Fruit fly (Drosophila melanogaster) whole organism, embryonic: ENCODE results near the gene CG15282.

ENCODE experiments used
- Atf3 ChIP-seq: fragments of 200-800 bp; sonication (Bioruptor generic); optimal IDR thresholded peaks from 3 replicates; lab custom pipeline; 2016; ENCODE audit warnings: missing biosample characterization, missing genetic modification characterization
- Awh ChIP-seq: fragments of 200-800 bp; sonication (Bioruptor generic); IDR thresholded peaks from 2 replicates; pipeline ENCODE4, ENCODE4 v1.3.6; 2022; ENCODE audit warnings: missing biosample characterization, missing genetic modification characterization
- BEAF-32 ChIP-seq: fragments of 200-800 bp; sonication (Bioruptor generic); optimal IDR thresholded peaks from 3 replicates; lab custom pipeline; 2017; ENCODE audit warnings: missing biosample characterization, missing genetic modification characterization, mild to moderate bottlenecking, moderate library complexity, missing genetic modification reagents
- Bgb ChIP-seq: fragments of 200-800 bp; sonication (Bioruptor generic); IDR thresholded peaks from 2 replicates; pipeline ENCODE4 v1.3.6; 2022; ENCODE audit warnings: missing biosample characterization, missing genetic modification characterization; ENCODE audit not compliant: partially characterized antibody
- CG10654 ChIP-seq: fragments of 200-800 bp; sonication (Bioruptor generic); optimal IDR thresholded peaks from 2 replicates; lab custom pipeline; 2016; ENCODE audit warnings: missing biosample characterization, missing genetic modification characterization
- CG11456 ChIP-seq: fragments of 200-800 bp; sonication (Bioruptor generic); IDR thresholded peaks from 3 replicates; pipeline ENCODE4 v1.3.6; 2022; ENCODE audit warnings: missing biosample characterization, missing genetic modification characterization
- CG12155 ChIP-seq: fragments of 200-800 bp; sonication (Bioruptor generic); optimal IDR thresholded peaks from 3 replicates; lab custom pipeline; 2016; ENCODE audit warnings: missing biosample characterization, missing genetic modification characterization
- CG12942 ChIP-seq: fragments of 200-800 bp; sonication (Bioruptor generic); optimal IDR thresholded peaks from 3 replicates; lab custom pipeline; 2016; ENCODE audit warnings: missing biosample characterization, missing genetic modification characterization
- CG13424 ChIP-seq: fragments of 200-800 bp; sonication (Bioruptor generic); optimal IDR thresholded peaks from 2 replicates; lab custom pipeline; 2019; ENCODE audit warnings: missing biosample characterization, mild to moderate bottlenecking, missing genetic modification characterization, moderate library complexity
- CG13775 ChIP-seq: fragments of 200-800 bp; sonication (Bioruptor generic); optimal IDR thresholded peaks from 3 replicates; lab custom pipeline; 2017; ENCODE audit warnings: missing biosample characterization, mild to moderate bottlenecking, missing genetic modification characterization
- CG14050 ChIP-seq: fragments of 200-800 bp; sonication (Bioruptor generic); IDR thresholded peaks from 3 replicates; pipeline ENCODE4 v1.3.6; 2022; ENCODE audit warnings: missing biosample characterization, missing genetic modification characterization
- CG15479 ChIP-seq: fragments of 200-800 bp; sonication (Bioruptor generic); optimal IDR thresholded peaks from 3 replicates; lab custom pipeline; 2019; ENCODE audit warnings: missing biosample characterization, mild to moderate bottlenecking, missing genetic modification characterization, moderate library complexity
- CG17829 ChIP-seq: fragments of 200-800 bp; optimal IDR thresholded peaks from 2 replicates; lab custom pipeline; 2019; ENCODE audit warnings: missing biosample characterization, mild to moderate bottlenecking, missing genetic modification characterization, moderate library complexity
- CG30403 ChIP-seq: fragments of 200-800 bp; sonication (Bioruptor generic); optimal IDR thresholded peaks from 3 replicates; lab custom pipeline; 2016; ENCODE audit warnings: missing biosample characterization, missing genetic modification characterization
- CG31388 ChIP-seq: fragments of 200-800 bp; sonication (Bioruptor generic); optimal IDR thresholded peaks from 2 replicates; lab custom pipeline; 2016; ENCODE audit warnings: missing biosample characterization, missing genetic modification characterization
- CG3407 ChIP-seq: fragments of 200-800 bp; sonication (Bioruptor generic); optimal IDR thresholded peaks from 2 replicates; lab custom pipeline; 2018; ENCODE audit warnings: missing biosample characterization, mild to moderate bottlenecking, missing genetic modification characterization
- CG3847 ChIP-seq: fragments of 200-800 bp; sonication (Bioruptor generic); IDR thresholded peaks from 2 replicates; pipeline ENCODE4 v1.3.6; 2022; ENCODE audit warnings: missing biosample characterization, missing genetic modification characterization
- CG6654 ChIP-seq: fragments of 200-800 bp; sonication (Bioruptor generic); optimal IDR thresholded peaks from 2 replicates; lab custom pipeline; 2017; ENCODE audit warnings: missing biosample characterization, mild to moderate bottlenecking, missing genetic modification characterization
- CG6683 ChIP-seq: fragments of 200-800 bp; sonication (Bioruptor generic); optimal IDR thresholded peaks from 2 replicates; lab custom pipeline; 2017; ENCODE audit warnings: missing biosample characterization, mild to moderate bottlenecking, missing genetic modification characterization, missing genetic modification reagents
- CG7839 ChIP-seq: fragments of 200-800 bp; sonication (Bioruptor generic); optimal IDR thresholded peaks from 3 replicates; lab custom pipeline; 2018; ENCODE audit warnings: missing biosample characterization, mild to moderate bottlenecking, missing genetic modification characterization, moderate library complexity
- CG8290 ChIP-seq, 3 experiments: fragments of 200-800 bp; sonication (Bioruptor generic); optimal IDR thresholded peaks; 2 replicates each; lab custom pipeline; 2016 to 2019; ENCODE audit warnings: missing biosample characterization in 3 of 3, missing genetic modification characterization in 3 of 3, mild to moderate bottlenecking in 2 of 3, moderate library complexity in 1 of 3
- CG8924 ChIP-seq: fragments of 200-800 bp; optimal IDR thresholded peaks from 3 replicates; lab custom pipeline; 2019; ENCODE audit warnings: missing biosample characterization, mild to moderate bottlenecking, missing genetic modification characterization, moderate library complexity
- Dref ChIP-seq: fragments of 200-800 bp; sonication (Bioruptor generic); IDR thresholded peaks from 2 replicates; pipeline ENCODE4 v1.3.6; 2022; ENCODE audit warnings: missing biosample characterization, missing genetic modification characterization
- E2f2 ChIP-seq: fragments of 200-800 bp; sonication (Bioruptor generic); IDR thresholded peaks from 2 replicates; pipeline ENCODE4 v1.3.6; 2022; ENCODE audit warnings: missing biosample characterization, missing genetic modification characterization
- Gsc ChIP-seq: fragments of 200-800 bp; sonication (Bioruptor generic); IDR thresholded peaks from 2 replicates; pipeline ENCODE4 v1.3.6; 2022; ENCODE audit warnings: missing biosample characterization, missing genetic modification characterization
- Hr39 ChIP-seq: fragments of >200 bp; optimal IDR thresholded peaks from 2 replicates; lab custom pipeline; 2017
- Hr51 ChIP-seq, 2 experiments: fragments of 200-800 bp; sonication (Bioruptor generic); optimal IDR thresholded peaks; 2 replicates in 1 of 2; 3 replicates in 1 of 2; lab custom pipeline; 2016 to 2018; ENCODE audit warnings: missing biosample characterization in 2 of 2, missing genetic modification characterization in 2 of 2, mild to moderate bottlenecking in 1 of 2, moderate library complexity in 1 of 2
- Myb ChIP-seq: fragments of 200-800 bp; sonication (Bioruptor generic); optimal IDR thresholded peaks from 2 replicates; lab custom pipeline; 2016; ENCODE audit warnings: missing biosample characterization, missing genetic modification characterization
- NC2α ChIP-seq: fragments of 200-800 bp; sonication (Bioruptor generic); optimal IDR thresholded peaks from 2 replicates; lab custom pipeline; 2016; ENCODE audit warnings: missing biosample characterization, missing genetic modification characterization
- NFAT ChIP-seq: fragments of 200-800 bp; sonication (Bioruptor generic); IDR thresholded peaks from 2 replicates; pipeline ENCODE4 v1.3.6; 2022; ENCODE audit warnings: missing biosample characterization, missing genetic modification characterization
- YL-1 ChIP-seq: fragments of 200-800 bp; sonication (Bioruptor generic); optimal IDR thresholded peaks from 3 replicates; lab custom pipeline; 2017; ENCODE audit warnings: missing biosample characterization, mild to moderate bottlenecking, missing genetic modification characterization
- al ChIP-seq: fragments of 200-800 bp; sonication (Bioruptor generic); IDR thresholded peaks from 2 replicates; pipeline ENCODE4 v1.3.6; 2022; ENCODE audit warnings: missing biosample characterization, missing genetic modification characterization
- aop ChIP-seq: fragments of 200-800 bp; sonication (Bioruptor generic); IDR thresholded peaks from 2 replicates; pipeline ENCODE4 v1.3.6; 2022; ENCODE audit warnings: missing biosample characterization, missing genetic modification characterization
- ash1 ChIP-seq: fragments of 200-800 bp; sonication (Bioruptor generic); optimal IDR thresholded peaks from 2 replicates; lab custom pipeline; 2018; ENCODE audit warnings: missing biosample characterization, mild to moderate bottlenecking, missing genetic modification characterization
- bcd ChIP-seq: fragments of 200-800 bp; sonication (Bioruptor generic); optimal IDR thresholded peaks from 2 replicates; lab custom pipeline; 2017; ENCODE audit warnings: missing biosample characterization, mild to moderate bottlenecking, missing genetic modification characterization
- br ChIP-seq: fragments of >200 bp; optimal IDR thresholded peaks from 2 replicates; lab custom pipeline; 2017
- chn ChIP-seq: fragments of 200-800 bp; sonication (Bioruptor generic); optimal IDR thresholded peaks from 2 replicates; lab custom pipeline; 2016; ENCODE audit warnings: missing biosample characterization, missing genetic modification characterization
- en ChIP-seq: fragments of 200-800 bp; sonication (Bioruptor generic); optimal IDR thresholded peaks from 2 replicates; lab custom pipeline; 2016; ENCODE audit warnings: missing biosample characterization, missing genetic modification characterization
- ftz-f1 ChIP-seq: fragments of 200-800 bp; sonication (Bioruptor generic); optimal IDR thresholded peaks from 2 replicates; lab custom pipeline; 2016; ENCODE audit warnings: missing biosample characterization, missing genetic modification characterization
- gcm2 ChIP-seq: fragments of 200-800 bp; sonication (Bioruptor generic); optimal IDR thresholded peaks from 2 replicates; lab custom pipeline; 2016; ENCODE audit warnings: missing biosample characterization, missing genetic modification characterization
- maf-S ChIP-seq: fragments of 200-800 bp; sonication (Bioruptor generic); optimal IDR thresholded peaks from 2 replicates; lab custom pipeline; 2016; ENCODE audit warnings: missing biosample characterization, missing genetic modification characterization
- mam ChIP-seq: fragments of 200-800 bp; sonication (Bioruptor generic); optimal IDR thresholded peaks from 3 replicates; lab custom pipeline; 2016; ENCODE audit warnings: missing biosample characterization, missing genetic modification characterization
- mld ChIP-seq: fragments of 200-800 bp; sonication (Bioruptor generic); IDR thresholded peaks from 3 replicates; pipeline ENCODE4 v1.3.6; 2022; ENCODE audit warnings: missing biosample characterization, missing genetic modification characterization; ENCODE audit not compliant: partially characterized antibody
- nom ChIP-seq: fragments of 200-800 bp; sonication (Bioruptor generic); optimal IDR thresholded peaks from 2 replicates; lab custom pipeline; 2017; ENCODE audit warnings: missing biosample characterization, missing genetic modification characterization, mild to moderate bottlenecking, moderate library complexity, missing genetic modification reagents
- odd ChIP-seq: fragments of 200-800 bp; sonication (Bioruptor generic); optimal IDR thresholded peaks from 2 replicates; lab custom pipeline; 2017; ENCODE audit warnings: missing biosample characterization, mild to moderate bottlenecking, missing genetic modification characterization
- otp ChIP-seq: fragments of 200-800 bp; sonication (Bioruptor generic); IDR thresholded peaks from 3 replicates; pipeline ENCODE4, ENCODE4 v1.3.6; 2022; ENCODE audit warnings: missing biosample characterization, missing genetic modification characterization
- pita ChIP-seq: fragments of 200-800 bp; sonication (Bioruptor generic); optimal IDR thresholded peaks from 2 replicates; lab custom pipeline; 2017; ENCODE audit warnings: missing biosample characterization, mild to moderate bottlenecking, missing genetic modification characterization
- shn ChIP-seq: fragments of 200-800 bp; sonication (Bioruptor generic); optimal IDR thresholded peaks from 3 replicates; lab custom pipeline; 2016; ENCODE audit warnings: missing biosample characterization, missing genetic modification characterization
- sima ChIP-seq: fragments of 200-800 bp; sonication (Bioruptor generic); optimal IDR thresholded peaks from 2 replicates; lab custom pipeline; 2016; ENCODE audit warnings: missing biosample characterization, missing genetic modification characterization
- unc-4 ChIP-seq: fragments of 200-800 bp; sonication (Bioruptor generic); IDR thresholded peaks from 2 replicates; pipeline ENCODE4 v1.3.6; 2022; ENCODE audit warnings: missing biosample characterization, missing genetic modification characterization; ENCODE audit not compliant: partially characterized antibody
- zen2 ChIP-seq: fragments of 200-800 bp; sonication (Bioruptor generic); IDR thresholded peaks from 3 replicates; pipeline ENCODE4 v1.3.6; 2022; ENCODE audit warnings: missing biosample characterization, missing genetic modification characterization; ENCODE audit not compliant: partially characterized antibody

Gene CG15282

DNA sequence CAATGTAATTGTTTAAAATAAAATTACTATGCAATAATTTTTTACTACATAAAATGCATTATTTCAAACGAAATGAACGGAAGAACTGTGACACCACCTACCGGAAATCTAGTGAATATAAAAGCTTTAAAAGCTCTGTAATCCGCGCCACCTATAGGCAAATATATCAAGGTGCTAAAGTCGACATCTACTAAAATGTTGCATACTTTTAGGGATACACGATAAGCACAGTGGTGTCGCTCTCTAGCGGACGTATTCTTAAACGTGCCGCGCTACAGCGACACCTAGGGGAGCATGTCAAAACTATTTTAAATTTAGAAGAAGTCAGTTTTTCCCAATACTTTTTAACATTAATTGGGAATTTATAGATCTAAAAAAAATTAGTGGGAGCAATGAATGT is 6.1 kb upstream of the CG15282 start (continued):
- TF ChIP-seq odd (GFP tag; lab: Kevin White, UChicago), result no peak
- TF ChIP-seq BEAF-32 (GFP tag; lab: Kevin White, UChicago), result no peak
- peak; percentile 52 for TF ChIP-seq shn (GFP tag; lab: Kevin White, UChicago)
- no peak for TF ChIP-seq ash1 (GFP tag; lab: Kevin White, UChicago)
- TF ChIP-seq CG17829 (tag; lab: Kevin White, UChicago), result peak; percentile 89
- TF ChIP-seq mam (GFP tag; lab: Kevin White, UChicago), result peak; percentile 69
- peak; percentile 37 for TF ChIP-seq CG12942
- no peak for TF ChIP-seq CG8924 (tag; lab: Kevin White, UChicago)
- TF ChIP-seq Myb, result peak; percentile 64
- no peak for TF ChIP-seq CG6683 (GFP tag; lab: Kevin White, UChicago)
- TF ChIP-seq CG12155, result peak; percentile 54
- TF ChIP-seq E2f2 (GFP tag; lab: Robert Waterston, UW), result peak; percentile 60
- TF ChIP-seq Hr39 (lab: Kevin White, UChicago), result no peak
- peak; percentile 68 for TF ChIP-seq Awh (GFP tag; lab: Robert Waterston, UW)
- peak; percentile 77 for TF ChIP-seq CG3847
- TF ChIP-seq Hr51 (GFP tag; optimal IDR thresholded peaks at IDR 0.05; lab: Kevin White, UChicago), result peak; percentile 46 to 50
- TF ChIP-seq CG14050 (GFP tag; lab: Robert Waterston, UW), result no peak; the same call in 2 of the 3 replicates
- TF ChIP-seq CG7839, result peak; percentile 79
- peak; percentile 76 for TF ChIP-seq NC2α (GFP tag; lab: Kevin White, UChicago)
- no peak for TF ChIP-seq nom (GFP tag; lab: Kevin White, UChicago)
- TF ChIP-seq Dref (GFP tag; lab: Robert Waterston, UW), result no peak
- peak; percentile 46 for TF ChIP-seq pita (GFP tag; lab: Kevin White, UChicago)
- no peak for TF ChIP-seq al (GFP tag; lab: Robert Waterston, UW)
- TF ChIP-seq br (lab: Kevin White, UChicago), result no peak
- no peak for TF ChIP-seq sima (GFP tag; lab: Kevin White, UChicago)
- TF ChIP-seq CG15479 (GFP tag; lab: Kevin White, UChicago), result no peak
- TF ChIP-seq bcd (GFP tag; lab: Kevin White, UChicago), result peak; percentile 75
- peak; percentile 78; the same call in 2 of the 3 replicates for TF ChIP-seq otp
- peak; percentile 74 for TF ChIP-seq CG30403
- TF ChIP-seq zen2 (GFP tag; lab: Robert Waterston, UW), result no peak
- no peak for TF ChIP-seq CG13775
- peak; percentile 46 for TF ChIP-seq CG13424 (tag; lab: Kevin White, UChicago)
- TF ChIP-seq aop, result no peak
- peak; percentile 79 for TF ChIP-seq CG8290 (GFP tag; optimal IDR thresholded peaks at IDR 0.05; lab: Kevin White, UChicago)
- peak; percentile 58 to 71 for TF ChIP-seq CG8290 (tag; optimal IDR thresholded peaks at IDR 0.05; lab: Kevin White, UChicago)
- peak; percentile 45 for TF ChIP-seq Atf3
- no peak for TF ChIP-seq YL-1 (GFP tag; lab: Kevin White, UChicago)
- no peak for TF ChIP-seq unc-4 (GFP tag; lab: Robert Waterston, UW)
- TF ChIP-seq Gsc, result no peak
- TF ChIP-seq CG31388, result peak; percentile 23
- peak; percentile 68 for TF ChIP-seq maf-S (GFP tag; lab: Kevin White, UChicago)
- TF ChIP-seq ftz-f1 (GFP tag; lab: Kevin White, UChicago), result peak; percentile 77
- TF ChIP-seq NFAT (GFP tag; lab: Robert Waterston, UW), result peak; percentile 91
- no peak for TF ChIP-seq CG3407 (GFP tag; lab: Kevin White, UChicago)
- TF ChIP-seq chn, result peak; percentile 67
- TF ChIP-seq CG11456, result peak; percentile 97
- peak; percentile 28 for TF ChIP-seq gcm2
- peak; percentile 59 for TF ChIP-seq CG10654 (GFP tag; lab: Kevin White, UChicago)
- TF ChIP-seq mld, result no peak
- peak; percentile 77 for TF ChIP-seq en (GFP tag; lab: Kevin White, UChicago)
- peak; percentile 37 for TF ChIP-seq CG6654
- TF ChIP-seq Bgb (GFP tag; lab: Robert Waterston, UW), result peak; percentile 52; the same call in 1 of the 2 replicates
